Fruit fly (Drosophila melanogaster) whole organism, embryonic: ENCODE results near the gene EMC10.

Source experiments
- Atf6 ChIP-seq: fragments of 200-800 bp; sonication (Bioruptor generic); IDR thresholded peaks from 2 replicates; pipeline ENCODE4 v1.3.6; 2022; ENCODE audit warnings: missing biosample characterization, missing genetic modification characterization
- BEAF-32 ChIP-seq: fragments of 200-800 bp; sonication (Bioruptor generic); optimal IDR thresholded peaks from 3 replicates; lab custom pipeline; 2017; ENCODE audit warnings: missing biosample characterization, missing genetic modification characterization, mild to moderate bottlenecking, moderate library complexity, missing genetic modification reagents
- CG10209 ChIP-seq: fragments of 200-800 bp; sonication (Bioruptor generic); optimal IDR thresholded peaks from 3 replicates; lab custom pipeline; 2017; ENCODE audit warnings: missing biosample characterization, mild to moderate bottlenecking, missing genetic modification characterization, missing genetic modification reagents
- CG1024 ChIP-seq: fragments of 200-800 bp; sonication (Bioruptor generic); IDR thresholded peaks from 2 replicates; pipeline ENCODE4 v1.3.6; 2022; ENCODE audit warnings: missing biosample characterization, missing genetic modification characterization
- CG11696 ChIP-seq: fragments of 200-800 bp; sonication (Bioruptor generic); IDR thresholded peaks from 2 replicates; pipeline ENCODE4 v1.3.6; 2022; ENCODE audit warnings: missing biosample characterization, missing genetic modification characterization
- CG12104 ChIP-seq: fragments of 200-800 bp; sonication (Bioruptor generic); optimal IDR thresholded peaks from 3 replicates; lab custom pipeline; 2016; ENCODE audit warnings: missing biosample characterization, missing genetic modification characterization
- CG12236 ChIP-seq: fragments of 200-800 bp; sonication (Bioruptor generic); optimal IDR thresholded peaks from 2 replicates; lab custom pipeline; 2016; ENCODE audit warnings: missing biosample characterization, missing genetic modification characterization
- CG13296 ChIP-seq: fragments of 200-800 bp; sonication (Bioruptor generic); optimal IDR thresholded peaks from 3 replicates; lab custom pipeline; 2018; ENCODE audit warnings: missing biosample characterization, mild to moderate bottlenecking, missing genetic modification characterization
- CG14441 ChIP-seq: fragments of 200-800 bp; sonication (Bioruptor generic); IDR thresholded peaks from 2 replicates; pipeline ENCODE4 v1.3.6; 2022; ENCODE audit warnings: missing biosample characterization, missing genetic modification characterization
- CG15073 ChIP-seq: fragments of 200-800 bp; sonication (Bioruptor generic); optimal IDR thresholded peaks from 2 replicates; lab custom pipeline; 2016; ENCODE audit warnings: missing biosample characterization, missing genetic modification characterization
- CG30020 ChIP-seq: fragments of 200-800 bp; optimal IDR thresholded peaks from 2 replicates; lab custom pipeline; 2019; ENCODE audit warnings: missing biosample characterization, mild to moderate bottlenecking, missing genetic modification characterization, moderate library complexity
- CG3163 ChIP-seq: fragments of 200-800 bp; sonication (Bioruptor generic); optimal IDR thresholded peaks from 3 replicates; lab custom pipeline; 2016; ENCODE audit warnings: missing biosample characterization, missing genetic modification characterization
- CG4424 ChIP-seq: fragments of 200-800 bp; sonication (Bioruptor generic); optimal IDR thresholded peaks from 3 replicates; lab custom pipeline; 2016; ENCODE audit warnings: missing biosample characterization, missing genetic modification characterization
- CG6175 ChIP-seq: fragments of 200-800 bp; sonication (Bioruptor generic); IDR thresholded peaks from 3 replicates; pipeline ENCODE4 v1.3.6; 2022; ENCODE audit warnings: missing biosample characterization, missing genetic modification characterization
- CG7556 ChIP-seq: fragments of 200-800 bp; sonication (Bioruptor generic); optimal IDR thresholded peaks from 2 replicates; lab custom pipeline; 2017; ENCODE audit warnings: missing biosample characterization, mild to moderate bottlenecking, missing genetic modification characterization
- CG7745 ChIP-seq: fragments of 200-800 bp; sonication (Bioruptor generic); optimal IDR thresholded peaks from 2 replicates; lab custom pipeline; 2018; ENCODE audit warnings: missing biosample characterization, mild to moderate bottlenecking, missing genetic modification characterization, moderate library complexity
- CG7839 ChIP-seq: fragments of 200-800 bp; sonication (Bioruptor generic); optimal IDR thresholded peaks from 3 replicates; lab custom pipeline; 2018; ENCODE audit warnings: missing biosample characterization, mild to moderate bottlenecking, missing genetic modification characterization, moderate library complexity
- CG9797 ChIP-seq: fragments of 200-800 bp; sonication (Bioruptor generic); optimal IDR thresholded peaks from 3 replicates; lab custom pipeline; 2018; ENCODE audit warnings: missing biosample characterization, mild to moderate bottlenecking, missing genetic modification characterization
- CG9932 ChIP-seq: fragments of 200-800 bp; sonication (Bioruptor generic); IDR thresholded peaks from 2 replicates; pipeline ENCODE4 v1.3.6; 2022; ENCODE audit warnings: missing biosample characterization, missing genetic modification characterization
- Dll ChIP-seq: fragments of 200-800 bp; sonication (Bioruptor generic); IDR thresholded peaks from 4 replicates; pipeline ENCODE4 v1.3.6; 2022; ENCODE audit warnings: missing biosample characterization, missing genetic modification characterization; ENCODE audit not compliant: partially characterized antibody
- E2f2 ChIP-seq: fragments of 200-800 bp; sonication (Bioruptor generic); IDR thresholded peaks from 2 replicates; pipeline ENCODE4 v1.3.6; 2022; ENCODE audit warnings: missing biosample characterization, missing genetic modification characterization
- Fer1 ChIP-seq: fragments of 200-800 bp; sonication (Bioruptor generic); optimal IDR thresholded peaks from 2 replicates; lab custom pipeline; 2017; ENCODE audit warnings: missing biosample characterization, mild to moderate bottlenecking, missing genetic modification characterization
- Fer2 ChIP-seq: fragments of 200-800 bp; sonication (Bioruptor generic); optimal IDR thresholded peaks from 2 replicates; lab custom pipeline; 2018; ENCODE audit warnings: missing biosample characterization, mild to moderate bottlenecking, missing genetic modification characterization, moderate library complexity
- HHEX ChIP-seq: fragments of 200-800 bp; sonication (Bioruptor generic); optimal IDR thresholded peaks from 3 replicates; lab custom pipeline; 2017; ENCODE audit warnings: missing biosample characterization, mild to moderate bottlenecking, missing genetic modification characterization, missing genetic modification reagents
- HLH54F ChIP-seq: fragments of 200-800 bp; sonication (Bioruptor generic); optimal IDR thresholded peaks from 3 replicates; lab custom pipeline; 2016; ENCODE audit warnings: missing biosample characterization, missing genetic modification characterization
- Hmx ChIP-seq: fragments of 200-800 bp; sonication (Bioruptor generic); optimal IDR thresholded peaks from 2 replicates; lab custom pipeline; 2016; ENCODE audit warnings: missing biosample characterization, missing genetic modification characterization
- MTF-1 ChIP-seq: fragments of 200-800 bp; sonication (Bioruptor generic); optimal IDR thresholded peaks from 2 replicates; lab custom pipeline; 2018; ENCODE audit warnings: missing biosample characterization, mild to moderate bottlenecking, missing genetic modification characterization, borderline replicate concordance
- Mrtf ChIP-seq: fragments of 200-800 bp; sonication (Bioruptor generic); IDR thresholded peaks from 3 replicates; pipeline ENCODE4 v1.3.6; 2022; ENCODE audit warnings: missing biosample characterization, missing genetic modification characterization
- Nf-YB ChIP-seq: fragments of 200-800 bp; sonication (Bioruptor generic); optimal IDR thresholded peaks from 3 replicates; lab custom pipeline; 2019; ENCODE audit warnings: missing biosample characterization, mild to moderate bottlenecking, missing genetic modification characterization, moderate library complexity
- PHDP ChIP-seq: fragments of 200-800 bp; sonication (Bioruptor generic); optimal IDR thresholded peaks from 3 replicates; lab custom pipeline; 2018; ENCODE audit warnings: missing biosample characterization, mild to moderate bottlenecking, missing genetic modification characterization, moderate library complexity
- Rx ChIP-seq: fragments of 200-800 bp; sonication (Bioruptor generic); IDR thresholded peaks from 2 replicates; pipeline ENCODE4 v1.3.6; 2022; ENCODE audit warnings: missing biosample characterization, missing genetic modification characterization
- Sox100B ChIP-seq: fragments of 200-800 bp; sonication (Bioruptor generic); optimal IDR thresholded peaks from 3 replicates; lab custom pipeline; 2018; ENCODE audit warnings: missing biosample characterization, mild to moderate bottlenecking, missing genetic modification characterization
- Sry-δ ChIP-seq: fragments of 200-800 bp; sonication (Bioruptor generic); optimal IDR thresholded peaks from 2 replicates; lab custom pipeline; 2016; ENCODE audit warnings: missing biosample characterization, missing genetic modification characterization
- Vsx1 ChIP-seq: fragments of 200-800 bp; sonication (Bioruptor generic); optimal IDR thresholded peaks from 2 replicates; lab custom pipeline; 2017; ENCODE audit warnings: missing biosample characterization, mild to moderate bottlenecking, missing genetic modification characterization, missing genetic modification reagents
- ash1 ChIP-seq: fragments of 200-800 bp; sonication (Bioruptor generic); optimal IDR thresholded peaks from 2 replicates; lab custom pipeline; 2018; ENCODE audit warnings: missing biosample characterization, mild to moderate bottlenecking, missing genetic modification characterization
- br ChIP-seq: fragments of >200 bp; optimal IDR thresholded peaks from 2 replicates; lab custom pipeline; 2017
- chinmo ChIP-seq: fragments of 200-800 bp; sonication (Bioruptor generic); IDR thresholded peaks from 4 replicates; pipeline ENCODE4 v1.3.6; 2022; ENCODE audit warnings: missing biosample characterization, missing genetic modification characterization; ENCODE audit not compliant: partially characterized antibody
- crc ChIP-seq: fragments of 200-800 bp; sonication (Bioruptor generic); optimal IDR thresholded peaks from 2 replicates; lab custom pipeline; 2016; ENCODE audit warnings: missing biosample characterization, missing genetic modification characterization
- disco-r ChIP-seq: fragments of 200-800 bp; sonication (Bioruptor generic); optimal IDR thresholded peaks from 2 replicates; lab custom pipeline; 2016; ENCODE audit warnings: missing biosample characterization, missing genetic modification characterization
- eve ChIP-seq, 2 experiments: fragments of >200 bp; optimal IDR thresholded peaks; 2 replicates each; lab custom pipeline; 2017; ENCODE audit warnings: missing biosample characterization in 2 of 2, missing genetic modification characterization in 2 of 2
- fd102C ChIP-seq: fragments of 200-800 bp; sonication (Bioruptor generic); optimal IDR thresholded peaks from 2 replicates; lab custom pipeline; 2018; ENCODE audit warnings: missing biosample characterization, mild to moderate bottlenecking, missing genetic modification characterization, moderate library complexity
- ftz-f1 ChIP-seq: fragments of 200-800 bp; sonication (Bioruptor generic); optimal IDR thresholded peaks from 2 replicates; lab custom pipeline; 2016; ENCODE audit warnings: missing biosample characterization, missing genetic modification characterization
- hth ChIP-seq: fragments of >200 bp; optimal IDR thresholded peaks from 2 replicates; lab custom pipeline; 2017; ENCODE audit warnings: inconsistent platforms
- lab ChIP-seq: fragments of 200-800 bp; sonication (Bioruptor generic); optimal IDR thresholded peaks from 3 replicates; lab custom pipeline; 2017; ENCODE audit warnings: missing biosample characterization, missing genetic modification characterization, mild to moderate bottlenecking, moderate library complexity, missing genetic modification reagents
- lbe ChIP-seq: fragments of 200-800 bp; sonication (Bioruptor generic); optimal IDR thresholded peaks from 2 replicates; lab custom pipeline; 2016; ENCODE audit warnings: missing biosample characterization, mild to moderate bottlenecking, missing genetic modification characterization
- lola ChIP-seq, 3 experiments: fragments of >200 bp in 2 of 3; fragments of 200-800 bp in 1 of 3; sonication (Bioruptor generic) in 1 of 3; optimal IDR thresholded peaks; 2 replicates each; lab custom pipeline; 2017 to 2019; ENCODE audit warnings: missing biosample characterization in 3 of 3, missing genetic modification characterization in 3 of 3, mild to moderate bottlenecking in 1 of 3, moderate library complexity in 1 of 3
- nerfin-2 ChIP-seq: fragments of 200-800 bp; sonication (Bioruptor generic); IDR thresholded peaks from 2 replicates; pipeline ENCODE4 v1.3.6; 2022; ENCODE audit warnings: missing biosample characterization, missing genetic modification characterization; ENCODE audit not compliant: partially characterized antibody
- pzg ChIP-seq: fragments of 200-800 bp; sonication (Bioruptor generic); optimal IDR thresholded peaks from 3 replicates; lab custom pipeline; 2018; ENCODE audit warnings: missing biosample characterization, mild to moderate bottlenecking, missing genetic modification characterization, moderate library complexity
- scrt ChIP-seq: fragments of 200-800 bp; sonication (Bioruptor generic); optimal IDR thresholded peaks from 2 replicates; lab custom pipeline; 2018; ENCODE audit warnings: missing biosample characterization, mild to moderate bottlenecking, missing genetic modification characterization, moderate library complexity
- tap ChIP-seq: fragments of 200-800 bp; optimal IDR thresholded peaks from 3 replicates; lab custom pipeline; 2019; ENCODE audit warnings: missing biosample characterization, mild to moderate bottlenecking, missing genetic modification characterization, moderate library complexity
- tin ChIP-seq: fragments of 200-800 bp; sonication (Bioruptor generic); optimal IDR thresholded peaks from 3 replicates; lab custom pipeline; 2016; ENCODE audit warnings: missing biosample characterization, missing genetic modification characterization
- vvl ChIP-seq: fragments of 200-800 bp; sonication (Bioruptor generic); IDR thresholded peaks from 2 replicates; pipeline ENCODE4 v1.3.6; 2022; ENCODE audit warnings: missing biosample characterization, missing genetic modification characterization

Gene EMC10

dm6 chr3L:21617354-21617753, 43.4 kb downstream of the EMC10 start, which contains the start of the genes S1P and CG11307 (continued):
- TF ChIP-seq CG7839 (tag; lab: Kevin White, UChicago) (no peak), tap (tag; lab: Kevin White, UChicago) (no peak), fd102C (no peak), Nf-YB (GFP tag; lab: Kevin White, UChicago) (no peak), pzg (GFP tag; lab: Kevin White, UChicago) (peak; percentile 37), hth (lab: Kevin White, UChicago) (no peak), CG7745 (tag; lab: Kevin White, UChicago) (no peak), MTF-1 (GFP tag; lab: Kevin White, UChicago) (no peak), CG11696 (GFP tag; lab: Robert Waterston, UW) (no peak), br (no peak), scrt (GFP tag; lab: Kevin White, UChicago) (peak; percentile 86), CG12236 (GFP tag; lab: Kevin White, UChicago) (no peak), ftz-f1 (GFP tag; lab: Kevin White, UChicago) (no peak), Fer2 (tag; lab: Kevin White, UChicago) (no peak), CG12104 (GFP tag; lab: Kevin White, UChicago) (no peak), CG1024 (GFP tag; lab: Robert Waterston, UW) (no peak), lab (GFP tag; lab: Kevin White, UChicago) (no peak), CG6175 (GFP tag; lab: Robert Waterston, UW) (no peak), BEAF-32 (GFP tag; lab: Kevin White, UChicago) (peak; percentile 34), lbe (no peak), CG7556 (GFP tag; lab: Kevin White, UChicago) (no peak), lola (GFP tag; optimal IDR thresholded peaks at IDR 0.05; lab: Kevin White, UChicago) (peak in 1 of 3 experiments; percentile 11), eve (GFP tag; optimal IDR thresholded peaks at IDR 0.05; lab: Kevin White, UChicago) (no peak), Hmx (GFP tag; lab: Kevin White, UChicago) (no peak), CG4424 (GFP tag; lab: Kevin White, UChicago) (no peak), vvl (no peak), tin (no peak), Atf6 (GFP tag; lab: Robert Waterston, UW) (no peak), disco-r (GFP tag; lab: Kevin White, UChicago) (no peak), CG15073 (GFP tag; lab: Kevin White, UChicago) (no peak), crc (no peak), Vsx1 (GFP tag; lab: Kevin White, UChicago) (peak; percentile 87), HHEX (no peak), HLH54F (no peak), chinmo (no peak), nerfin-2 (no peak), CG9797 (GFP tag; lab: Kevin White, UChicago) (peak; percentile 75), E2f2 (peak; percentile 52), Fer1 (GFP tag; lab: Kevin White, UChicago) (no peak), CG10209 (GFP tag; lab: Kevin White, UChicago) (no peak), PHDP (tag; lab: Kevin White, UChicago) (no peak), Rx (GFP tag; lab: Robert Waterston, UW) (no peak), ash1 (GFP tag; lab: Kevin White, UChicago) (no peak), CG13296 (GFP tag; lab: Kevin White, UChicago) (no peak), CG3163 (GFP tag; lab: Kevin White, UChicago) (no peak), Sry-δ (GFP tag; lab: Kevin White, UChicago) (peak; percentile 15), CG30020 (tag; lab: Kevin White, UChicago) (peak; percentile 44), Dll (GFP tag; lab: Robert Waterston, UW) (no peak; the same call in 3 of the 4 replicates), Sox100B (GFP tag; lab: Kevin White, UChicago) (no peak), CG9932 (no peak), CG14441 (GFP tag; lab: Robert Waterston, UW) (no peak), Mrtf (GFP tag; lab: Robert Waterston, UW) (no peak)
